Worm (Caenorhabditis elegans): ENCODE measurements around the gene F01D5.7.

Gene F01D5.7

ce11 chrII:14006210-14006609, 2.2 kb upstream of the F01D5.7 start, which contains the start of gene F01D5.6:
F01D5.6 (plus strand) TSS chrII:14006510.
- no peak for TF ChIP-seq tbx-2 (tag; optimal IDR thresholded peaks at IDR 0.05)
- no peak for TF ChIP-seq nhr-47 (tag; optimal IDR thresholded peaks at IDR 0.05)
- TF ChIP-seq lin-35 (GFP tag; optimal IDR thresholded peaks at IDR 0.05): no peak
- no peak for TF ChIP-seq nhr-20 (tag; optimal IDR thresholded peaks at IDR 0.05)
- TF ChIP-seq lin-39 (tag; optimal IDR thresholded peaks at IDR 0.05): no peak
- no peak for TF ChIP-seq hlh-4 (tag; optimal IDR thresholded peaks at IDR 0.05)

ce11 chrII:14010656-14011376, 2.4 kb downstream of the F01D5.7 start, which contains the start of gene F01D5.8:
F01D5.8 (plus strand) TSS chrII:14010706.
- TF ChIP-seq elt-2 (tag; optimal IDR thresholded peaks at IDR 0.05) (peak; percentile 33), hlh-4 (tag; optimal IDR thresholded peaks at IDR 0.05) (no peak), ceh-8 (GFP tag; optimal IDR thresholded peaks at IDR 0.05) (no peak), efl-1 (optimal IDR thresholded peaks at IDR 0.05) (no peak), efl-1 (GFP tag; optimal IDR thresholded peaks at IDR 0.05 in 1 of 2) (peak in 1 of 2 experiments; percentile 62), lin-35 (GFP tag; optimal IDR thresholded peaks at IDR 0.05) (peak in 1 of 2 experiments; percentile 9), nhr-47 (tag; optimal IDR thresholded peaks at IDR 0.05) (no peak)

ce11 chrII:14014637-14015036, 6.2 kb downstream of the F01D5.7 start:
- no peak for TF ChIP-seq snpc-4 (tag; optimal IDR thresholded peaks at IDR 0.05)
- no peak for TF ChIP-seq ceh-63 (GFP tag; optimal IDR thresholded peaks at IDR 0.05)
- no peak for TF ChIP-seq sup-37 (GFP tag; optimal IDR thresholded peaks at IDR 0.05)
- TF ChIP-seq fkh-4 (tag; optimal IDR thresholded peaks at IDR 0.05; ENCODE audit: borderline replicate concordance): no peak
- no peak for TF ChIP-seq unc-98 (GFP tag; IDR thresholded peaks at IDR 0.05)
- TF ChIP-seq lin-35 (GFP tag; optimal IDR thresholded peaks at IDR 0.05): no peak
- no peak for TF ChIP-seq nhr-76 (tag; optimal IDR thresholded peaks at IDR 0.05)
- no peak for TF ChIP-seq skn-1 (tag; optimal IDR thresholded peaks at IDR 0.05)
- no peak for TF ChIP-seq lin-13 (GFP tag; optimal IDR thresholded peaks at IDR 0.05)
- no peak for TF ChIP-seq lin-15B (tag; optimal IDR thresholded peaks at IDR 0.05)

ce11 chrII:14016865-14017264, 8.4 kb downstream of the F01D5.7 start, which contains the start of gene cyp-37A1:
cyp-37A1 (minus strand) TSS chrII:14016965.
- no peak for TF ChIP-seq ces-1 (GFP tag; optimal IDR thresholded peaks at IDR 0.05)
- no peak for TF ChIP-seq alr-1 (tag; optimal IDR thresholded peaks at IDR 0.05; ENCODE audit: borderline replicate concordance)
- TF ChIP-seq skn-1 (tag; optimal IDR thresholded peaks at IDR 0.05): no peak
- no peak for TF ChIP-seq aly-2 (tag; optimal IDR thresholded peaks at IDR 0.05)
- TF ChIP-seq tbx-2 (tag; optimal IDR thresholded peaks at IDR 0.05): no peak

ce11 chrII:14018192-14018591, 9.7 kb downstream of the F01D5.7 start:
- no peak for TF ChIP-seq pqm-1 (tag; optimal IDR thresholded peaks at IDR 0.05)
- peak; percentile 30 for TF ChIP-seq hlh-4 (tag; optimal IDR thresholded peaks at IDR 0.05)
- peak; percentile 93 for TF ChIP-seq nhr-47 (tag; optimal IDR thresholded peaks at IDR 0.05)
- no peak for TF ChIP-seq ets-5 (GFP tag; IDR thresholded peaks at IDR 0.05)
- TF ChIP-seq lin-13 (GFP tag; optimal IDR thresholded peaks at IDR 0.05): peak; percentile 30
- TF ChIP-seq sup-37 (GFP tag; optimal IDR thresholded peaks at IDR 0.05): peak; percentile 85
- peak; percentile 94 for TF ChIP-seq elt-2 (tag; optimal IDR thresholded peaks at IDR 0.05)
- peak; percentile 71 for TF ChIP-seq jun-1 (tag; optimal IDR thresholded peaks at IDR 0.05)
- TF ChIP-seq C16A3.4 (tag; optimal IDR thresholded peaks at IDR 0.05): no peak
- no peak for TF ChIP-seq egl-27 (tag; optimal IDR thresholded peaks at IDR 0.05)
- TF ChIP-seq snpc-4 (tag; optimal IDR thresholded peaks at IDR 0.05): peak; percentile 100
- peak; percentile 3 for TF ChIP-seq F16B12.6 (tag; optimal IDR thresholded peaks at IDR 0.05)
- peak; percentile 83 for TF ChIP-seq lin-14 (GFP tag; optimal IDR thresholded peaks at IDR 0.05)
- peak; percentile 81 for TF ChIP-seq lin-39 (tag; optimal IDR thresholded peaks at IDR 0.05)
- peak; percentile 85 for TF ChIP-seq rnt-1 (tag; optimal IDR thresholded peaks at IDR 0.05)
- peak; percentile 22 to 58 (median 33) for TF ChIP-seq ceh-82 (tag; optimal IDR thresholded peaks at IDR 0.05)
- peak; percentile 53 to 80 for TF ChIP-seq efl-1 (optimal IDR thresholded peaks at IDR 0.05)
- peak; percentile 62 to 96 for TF ChIP-seq efl-1 (GFP tag; optimal IDR thresholded peaks at IDR 0.05 in 1 of 2)
- TF ChIP-seq lin-35 (GFP tag; optimal IDR thresholded peaks at IDR 0.05): peak; percentile 40 to 80
- peak; percentile 79 for TF ChIP-seq ceh-8 (GFP tag; optimal IDR thresholded peaks at IDR 0.05)
- peak; percentile 77 for TF ChIP-seq sox-4 (tag; optimal IDR thresholded peaks at IDR 0.05)
- TF ChIP-seq C34B4.2 (tag; optimal IDR thresholded peaks at IDR 0.05): peak; percentile 5
- peak; percentile 94 for TF ChIP-seq nhr-71 (tag; optimal IDR thresholded peaks at IDR 0.05)
- TF ChIP-seq nhr-76 (tag; optimal IDR thresholded peaks at IDR 0.05): peak; percentile 48
- peak; percentile 54 for TF ChIP-seq hpl-2 (GFP tag; optimal IDR thresholded peaks at IDR 0.05)
- TF ChIP-seq mab-9 (GFP tag; IDR thresholded peaks at IDR 0.05): 0 out of 2 replicates have a peak, but pooled peaks have one; percentile 55
- peak in 1 of 2 experiments; percentile 49 for TF ChIP-seq mdl-1 (tag; optimal IDR thresholded peaks at IDR 0.05)
- TF ChIP-seq pax-3 (tag; optimal IDR thresholded peaks at IDR 0.05): peak; percentile 67
- peak; percentile 44 for TF ChIP-seq fos-1 (tag; optimal IDR thresholded peaks at IDR 0.05)
- peak; percentile 92 for TF ChIP-seq swsn-7 (tag; optimal IDR thresholded peaks at IDR 0.05)

All from whole organism, L1 larva.